Worm (Caenorhabditis elegans) whole organism, L4 larva: ENCODE results near the gene C31H2.4.

ENCODE experiments used
- F10B5.3 ChIP-seq: sonication (generic microtip); optimal IDR thresholded peaks from 2 replicates; lab custom pipeline; 2016; ENCODE audit warnings: mild to moderate bottlenecking, missing genetic modification characterization, missing compliant biosample characterization
- T20F7.1 ChIP-seq: fragments of 200-800 bp; sonication (Bioruptor generic); optimal IDR thresholded peaks from 2 replicates; lab custom pipeline; 2018; ENCODE audit warnings: mild to moderate bottlenecking, missing genetic modification characterization, missing compliant biosample characterization
- T26A8.4 ChIP-seq: fragments of 200-800 bp; sonication (Bioruptor generic); IDR thresholded peaks from 2 replicates; pipeline ENCODE4 v1.3.6; 2022; ENCODE audit warnings: missing genetic modification characterization, missing compliant biosample characterization
- aha-1 ChIP-seq: fragments of 150-350 bp; peaks from one replicate; lab custom pipeline; 2014; ENCODE audit warnings: missing biosample characterization, missing genetic modification characterization
- ama-1 ChIP-seq: fragments of 150-350 bp; optimal IDR thresholded peaks from 2 replicates; lab custom pipeline; 2014; ENCODE audit warnings: inconsistent platforms, mixed read lengths
- ceh-20 ChIP-seq: fragments of 200-800 bp; sonication (Bioruptor generic); IDR thresholded peaks from 2 replicates; pipeline ENCODE4 v1.3.6; 2022; ENCODE audit warnings: missing genetic modification reagents, missing genetic modification characterization, missing compliant biosample characterization
- ceh-32 ChIP-seq: sonication (generic microtip); optimal IDR thresholded peaks from 2 replicates; lab custom pipeline; 2016; ENCODE audit warnings: mild to moderate bottlenecking, missing genetic modification characterization, missing compliant biosample characterization; ENCODE audit not compliant: poor library complexity
- ceh-44 ChIP-seq: fragments of 200-800 bp; sonication (Bioruptor generic); IDR thresholded peaks from 2 replicates; pipeline ENCODE4 v1.3.6; 2022; ENCODE audit warnings: missing genetic modification reagents, missing genetic modification characterization, missing compliant biosample characterization
- ceh-62 ChIP-seq: sonication (generic microtip); optimal IDR thresholded peaks from 2 replicates; lab custom pipeline; 2017; ENCODE audit warnings: missing biosample characterization, missing genetic modification characterization
- ceh-82 ChIP-seq: sonication (generic microtip); optimal IDR thresholded peaks from 2 replicates; lab custom pipeline; 2017; ENCODE audit warnings: missing biosample characterization, missing genetic modification characterization
- ctbp-1 ChIP-seq: fragments of 200-800 bp; sonication (Bioruptor generic); IDR thresholded peaks from 2 replicates; pipeline ENCODE4 v1.3.6; 2022; ENCODE audit warnings: missing genetic modification reagents, missing genetic modification characterization, missing compliant biosample characterization
- daf-12 ChIP-seq: fragments of 150-350 bp; optimal IDR thresholded peaks from 2 replicates; lab custom pipeline; 2014; ENCODE audit warnings: missing biosample characterization, missing genetic modification reagents, missing genetic modification characterization
- dmd-9 ChIP-seq: fragments of 200-800 bp; sonication (Bioruptor generic); IDR thresholded peaks from 2 replicates; pipeline ENCODE4 v1.3.6; 2022; ENCODE audit warnings: missing genetic modification reagents, missing genetic modification characterization, missing compliant biosample characterization
- duxl-1 ChIP-seq: sonication (generic microtip); optimal IDR thresholded peaks from 2 replicates; lab custom pipeline; 2016; ENCODE audit warnings: mild to moderate bottlenecking, missing genetic modification characterization, moderate library complexity, missing compliant biosample characterization; ENCODE audit not compliant: poor library complexity
- dve-1 ChIP-seq: sonication (generic microtip); optimal IDR thresholded peaks from 2 replicates; lab custom pipeline; 2017; ENCODE audit warnings: antibody characterized with exemption, mild to moderate bottlenecking, missing genetic modification characterization, missing compliant biosample characterization; ENCODE audit not compliant: insufficient read depth
- egl-43 ChIP-seq: fragments of 200-800 bp; sonication (Bioruptor generic); IDR thresholded peaks from 2 replicates; pipeline ENCODE4 v1.3.6; 2022; ENCODE audit warnings: missing genetic modification reagents, missing genetic modification characterization, missing compliant biosample characterization
- gei-8 ChIP-seq: fragments of 200-800 bp; sonication (Bioruptor generic); optimal IDR thresholded peaks from 2 replicates; lab custom pipeline; 2018; ENCODE audit warnings: mild to moderate bottlenecking, missing genetic modification characterization, missing compliant biosample characterization
- hif-1 ChIP-seq, 2 experiments: sonication (generic microtip); optimal IDR thresholded peaks; 2 replicates each; lab custom pipeline; 2016 to 2017; ENCODE audit warnings: missing compliant biosample characterization in 2 of 2, missing genetic modification characterization in 2 of 2, missing genetic modification reagents in 2 of 2, missing genotype in 2 of 2, mild to moderate bottlenecking in 1 of 2
- hlh-11 ChIP-seq: fragments of 200-800 bp; sonication (Bioruptor generic); optimal IDR thresholded peaks from 2 replicates; lab custom pipeline; 2018; ENCODE audit warnings: mild to moderate bottlenecking, missing genetic modification characterization, missing compliant biosample characterization
- hlh-30 ChIP-seq: sonication (generic microtip); optimal IDR thresholded peaks from 2 replicates; lab custom pipeline; 2017; ENCODE audit warnings: antibody characterized with exemption, mild to moderate bottlenecking, missing genetic modification characterization, missing compliant biosample characterization; ENCODE audit not compliant: insufficient read depth
- hmg-1.1 ChIP-seq: fragments of 200-800 bp; sonication (Bioruptor generic); IDR thresholded peaks from 2 replicates; pipeline ENCODE4 v1.3.6; 2022; ENCODE audit warnings: missing genetic modification reagents, missing genetic modification characterization, missing compliant biosample characterization
- lin-13 ChIP-seq: fragments of 150-350 bp; optimal IDR thresholded peaks from 2 replicates; lab custom pipeline; 2014; ENCODE audit warnings: missing biosample characterization, missing genetic modification reagents, missing genetic modification characterization
- lin-39 ChIP-seq: fragments of 150-350 bp; optimal IDR thresholded peaks from 2 replicates; lab custom pipeline; 2014; ENCODE audit warnings: missing biosample characterization, missing genetic modification reagents, missing genetic modification characterization
- lir-3 ChIP-seq: sonication (generic microtip); optimal IDR thresholded peaks from 2 replicates; lab custom pipeline; 2016; ENCODE audit warnings: mild to moderate bottlenecking, missing genetic modification characterization, missing compliant biosample characterization
- lsy-2 ChIP-seq, 2 experiments: fragments of 150-350 bp in 1 of 2; sonication (generic microtip) in 1 of 2; optimal IDR thresholded peaks; 2 replicates each; lab custom pipeline; 2014 to 2017; ENCODE audit warnings: missing biosample characterization in 2 of 2, missing genetic modification characterization in 2 of 2
- madf-9 ChIP-seq: fragments of 200-800 bp; sonication (Bioruptor generic); conservative IDR thresholded peaks from 2 replicates; pipeline ENCODE4 v1.3.6; 2022; ENCODE audit warnings: missing genetic modification reagents, missing genetic modification characterization, missing compliant biosample characterization
- mdl-1 ChIP-seq, 2 experiments: fragments of 150-350 bp in 1 of 2; sonication (generic microtip) in 1 of 2; optimal IDR thresholded peaks; 2 replicates each; lab custom pipeline; 2014 to 2017; ENCODE audit warnings: missing biosample characterization in 2 of 2, missing genetic modification characterization in 2 of 2
- mep-1 ChIP-seq: fragments of 150-350 bp; sonication (generic microtip); optimal IDR thresholded peaks from 3 replicates; lab custom pipeline; 2014; ENCODE audit warnings: missing biosample characterization, missing genetic modification characterization
- mes-2 ChIP-seq: sonication (generic microtip); optimal IDR thresholded peaks from 2 replicates; lab custom pipeline; 2016; ENCODE audit warnings: missing genotype, mild to moderate bottlenecking, missing genetic modification characterization, missing compliant biosample characterization; ENCODE audit not compliant: poor library complexity, severe bottlenecking
- mxl-3 ChIP-seq: fragments of 200-800 bp; sonication (Bioruptor generic); optimal IDR thresholded peaks from 2 replicates; lab custom pipeline; 2018; ENCODE audit warnings: mild to moderate bottlenecking, missing genetic modification characterization, missing compliant biosample characterization
- nhr-102 ChIP-seq: sonication (generic microtip); optimal IDR thresholded peaks from 2 replicates; lab custom pipeline; 2016; ENCODE audit warnings: mild to moderate bottlenecking, missing genetic modification characterization, moderate library complexity, missing compliant biosample characterization
- nhr-25 ChIP-seq: sonication (generic microtip); optimal IDR thresholded peaks from 2 replicates; lab custom pipeline; 2017; ENCODE audit warnings: missing genetic modification characterization, mild to moderate bottlenecking, missing compliant biosample characterization, antibody characterized with exemption, moderate library complexity, borderline replicate concordance; ENCODE audit not compliant: insufficient read depth
- nhr-28 ChIP-seq: fragments of 150-350 bp; optimal IDR thresholded peaks from 2 replicates; lab custom pipeline; 2014; ENCODE audit warnings: missing biosample characterization, missing genetic modification characterization
- nhr-42 ChIP-seq: fragments of 200-800 bp; sonication (Bioruptor generic); IDR thresholded peaks from 2 replicates; pipeline ENCODE4 v1.3.6; 2022; ENCODE audit warnings: missing genetic modification characterization, missing compliant biosample characterization
- nhr-48 ChIP-seq: sonication (generic microtip); optimal IDR thresholded peaks from 2 replicates; lab custom pipeline; 2016; ENCODE audit warnings: mild to moderate bottlenecking, missing genetic modification characterization, missing compliant biosample characterization
- pqm-1 ChIP-seq: sonication (generic microtip); optimal IDR thresholded peaks from 2 replicates; lab custom pipeline; 2017; ENCODE audit warnings: missing biosample characterization, missing genetic modification characterization
- rbr-2 ChIP-seq: sonication (generic microtip); optimal IDR thresholded peaks from 2 replicates; lab custom pipeline; 2016; ENCODE audit warnings: missing genotype, missing genetic modification characterization, missing compliant biosample characterization
- sdz-12 ChIP-seq: fragments of 200-800 bp; sonication (Bioruptor generic); optimal IDR thresholded peaks from 2 replicates; lab custom pipeline; 2018; ENCODE audit warnings: mild to moderate bottlenecking, missing genetic modification characterization, missing compliant biosample characterization
- set-16 ChIP-seq: fragments of 200-800 bp; sonication (Bioruptor generic); IDR thresholded peaks from 2 replicates; pipeline ENCODE4 v1.3.6; 2022; ENCODE audit warnings: missing genetic modification reagents, missing genetic modification characterization, missing compliant biosample characterization
- spr-1 ChIP-seq: sonication (generic microtip); optimal IDR thresholded peaks from 2 replicates; lab custom pipeline; 2016; ENCODE audit warnings: mild to moderate bottlenecking, missing genetic modification characterization, missing compliant biosample characterization
- tra-1 ChIP-seq: fragments of 200-800 bp; sonication (Bioruptor generic); IDR thresholded peaks from 2 replicates; pipeline ENCODE4 v1.3.6; 2022; ENCODE audit warnings: missing genetic modification reagents, missing genetic modification characterization, missing compliant biosample characterization
- unc-39 ChIP-seq: sonication (generic microtip); optimal IDR thresholded peaks from 2 replicates; lab custom pipeline; 2017; ENCODE audit warnings: missing biosample characterization, missing genetic modification characterization
- unc-62 ChIP-seq, 3 experiments: fragments of 150-350 bp in 1 of 3; sonication (generic microtip); optimal IDR thresholded peaks in 2 of 3; peaks in 1 of 3; 1 replicate in 1 of 3; 2 replicates in 2 of 3; lab custom pipeline; 2014 to 2017; ENCODE audit warnings: missing biosample characterization in 3 of 3, missing genetic modification characterization in 3 of 3, missing genetic modification reagents in 3 of 3, missing genotype in 1 of 3
- zip-11 ChIP-seq: fragments of 200-800 bp; sonication (Bioruptor generic); IDR thresholded peaks from 2 replicates; pipeline ENCODE4 v1.3.6; 2022; ENCODE audit warnings: missing genetic modification characterization, missing compliant biosample characterization
- ztf-11 ChIP-seq: fragments of 150-350 bp; optimal IDR thresholded peaks from 2 replicates; lab custom pipeline; 2014; ENCODE audit warnings: missing biosample characterization, missing genetic modification characterization

Gene C31H2.4

DNA sequence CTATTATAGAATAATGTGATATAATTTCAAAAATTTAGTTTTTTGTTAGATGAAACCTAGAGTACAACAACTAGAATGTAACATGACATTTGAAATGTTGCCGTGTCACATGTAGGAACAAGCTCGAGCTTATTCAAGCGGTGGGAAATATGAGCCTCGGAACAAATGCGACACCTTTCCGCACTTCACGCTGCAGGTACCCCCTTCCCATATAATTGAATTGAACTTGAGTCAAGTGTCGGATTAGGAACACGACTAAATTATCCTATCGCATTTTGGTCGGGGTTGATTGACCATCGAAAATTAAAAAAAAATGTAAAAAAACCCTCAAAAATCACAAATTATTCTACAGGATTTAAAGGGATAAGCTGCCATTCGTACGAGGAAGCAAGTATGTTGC lies 39.3 kb downstream of the C31H2.4 start:
- TF ChIP-seq lin-39 (tag; lab: Kevin White, UChicago) (no peak), aha-1 (tag; lab: Kevin White, UChicago) (peak; percentile 75), hlh-30 (peak; percentile 49)

DNA sequence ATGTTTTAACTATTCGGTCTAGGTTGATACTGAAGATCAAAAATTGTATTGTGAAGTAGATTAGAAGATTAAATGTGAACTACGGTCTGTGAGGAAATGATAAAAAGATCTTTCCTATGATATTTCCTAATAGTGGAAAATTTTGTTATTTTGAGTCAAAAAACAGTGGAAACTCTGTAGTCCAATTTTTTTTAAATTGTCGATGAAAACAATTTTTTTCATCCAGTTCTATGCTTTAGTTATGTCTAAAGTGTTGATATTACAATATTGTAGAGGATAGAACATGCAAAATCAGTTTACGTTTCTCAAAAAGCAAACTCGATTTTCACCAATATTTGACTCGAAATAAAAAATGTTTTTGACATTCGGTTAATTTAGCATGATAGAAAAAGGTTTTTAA lies 39.8 kb downstream of the C31H2.4 start:
- TF ChIP-seq T20F7.1 (peak; percentile 6), gei-8 (GFP tag; lab: Kevin White, UChicago) (no peak), ceh-82 (no peak), aha-1 (tag; lab: Kevin White, UChicago) (peak; percentile 92)

DNA sequence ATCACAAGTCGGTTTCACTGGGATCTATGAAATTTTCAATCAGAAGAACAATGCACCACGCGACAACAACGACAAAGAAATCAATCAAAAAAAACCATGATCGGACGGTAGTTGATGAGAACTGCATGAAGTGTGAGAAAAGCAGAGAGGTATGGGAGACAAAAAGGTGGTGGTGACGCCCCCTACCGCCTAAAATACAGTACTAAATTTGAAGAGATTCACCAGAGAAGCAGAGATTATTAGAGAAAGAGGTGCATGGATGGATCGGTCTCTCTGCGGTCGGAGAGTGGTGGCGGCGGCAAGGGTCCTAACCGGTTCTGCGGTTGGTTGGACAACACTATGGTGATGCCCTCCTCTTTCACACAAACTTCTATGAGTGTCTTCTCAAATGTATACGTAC lies 40.2 kb downstream of the C31H2.4 start:
- peak; percentile 40 for TF ChIP-seq duxl-1 (tag; lab: Kevin White, UChicago)
- peak; percentile 41 for TF ChIP-seq set-16 (GFP tag; lab: Robert Waterston, UW)
- TF ChIP-seq ctbp-1, result peak; percentile 59; the same call in 1 of the 2 replicates
- TF ChIP-seq ceh-32 (tag; lab: Kevin White, UChicago), result no peak
- TF ChIP-seq nhr-25 (tag; lab: Kevin White, UChicago), result peak; percentile 17
- TF ChIP-seq rbr-2 (tag; lab: Kevin White, UChicago), result peak; percentile 40
- peak; percentile 68 for TF ChIP-seq T26A8.4 (GFP tag; lab: Robert Waterston, UW)
- TF ChIP-seq ceh-20 (GFP tag; lab: Robert Waterston, UW), result 0 out of 2 replicates have a peak, but pooled peaks have one; percentile 45
- no peak for TF ChIP-seq nhr-42 (GFP tag; lab: Robert Waterston, UW)
- peak; percentile 44 for TF ChIP-seq dve-1 (tag; lab: Kevin White, UChicago)
- TF ChIP-seq ztf-11 (tag; lab: Kevin White, UChicago), result no peak
- no peak for TF ChIP-seq pqm-1 (tag; lab: Kevin White, UChicago)
- TF ChIP-seq mxl-3, result peak; percentile 80
- TF ChIP-seq madf-9 (GFP tag; lab: Robert Waterston, UW), result no peak
- TF ChIP-seq ama-1 (lab: Kevin White, UChicago), result no peak
- peak; percentile 64 for TF ChIP-seq nhr-28 (tag; lab: Kevin White, UChicago)
- no peak for TF ChIP-seq T20F7.1
- no peak for TF ChIP-seq zip-11 (GFP tag; lab: Robert Waterston, UW)
- no peak for TF ChIP-seq lir-3 (tag; lab: Kevin White, UChicago)
- TF ChIP-seq mes-2 (tag; lab: Kevin White, UChicago), result peak; percentile 53
- no peak for TF ChIP-seq hmg-1.1 (GFP tag; lab: Robert Waterston, UW)
- TF ChIP-seq daf-12 (tag; lab: Kevin White, UChicago), result no peak
- peak; percentile 65; the same call in 1 of the 2 replicates for TF ChIP-seq egl-43 (GFP tag; lab: Robert Waterston, UW)
- TF ChIP-seq hlh-30, result peak; percentile 85
- TF ChIP-seq unc-62 (GFP tag; optimal IDR thresholded peaks at IDR 0.05 in 1 of 2; lab: Kevin White, UChicago), result peak in 1 of 2 experiments; percentile 8
- no peak for TF ChIP-seq unc-62 (tag; optimal IDR thresholded peaks at IDR 0.05; lab: Kevin White, UChicago)
- TF ChIP-seq ceh-62 (tag; lab: Kevin White, UChicago), result no peak
- no peak for TF ChIP-seq ceh-44 (GFP tag; lab: Robert Waterston, UW)
- TF ChIP-seq gei-8 (GFP tag; lab: Kevin White, UChicago), result no peak
- TF ChIP-seq hif-1 (tag; optimal IDR thresholded peaks at IDR 0.05; lab: Kevin White, UChicago), result peak in 1 of 2 experiments; percentile 11
- peak; percentile 60 for TF ChIP-seq nhr-48 (tag; lab: Kevin White, UChicago)
- peak; percentile 85 for TF ChIP-seq hlh-11 (tag; lab: Kevin White, UChicago)
- TF ChIP-seq tra-1 (GFP tag; lab: Robert Waterston, UW), result 0 out of 2 replicates have a peak, but pooled peaks have one; percentile 34
- TF ChIP-seq F10B5.3, result no peak
- peak; percentile 18 for TF ChIP-seq spr-1 (tag; lab: Kevin White, UChicago)
- TF ChIP-seq nhr-102 (tag; lab: Kevin White, UChicago), result no peak
- TF ChIP-seq lsy-2 (tag; optimal IDR thresholded peaks at IDR 0.05; lab: Kevin White, UChicago), result peak in 1 of 2 experiments; percentile 54
- TF ChIP-seq dmd-9, result no peak
- no peak for TF ChIP-seq unc-39 (tag; lab: Kevin White, UChicago)
- TF ChIP-seq mep-1 (tag; lab: Kevin White, UChicago), result peak; percentile 42
- peak; percentile 23 to 75 for TF ChIP-seq mdl-1 (tag; optimal IDR thresholded peaks at IDR 0.05; lab: Kevin White, UChicago)
- no peak for TF ChIP-seq sdz-12 (GFP tag; lab: Kevin White, UChicago)
- TF ChIP-seq lin-13, result no peak
